Worm (Caenorhabditis elegans) whole organism, late embryonic: ENCODE results near the gene K04F1.9.

Experiments used
- C08G9.2 ChIP-seq: sonication (generic microtip); optimal IDR thresholded peaks from 2 replicates; lab custom pipeline; 2016; ENCODE audit warnings: mild to moderate bottlenecking, missing genetic modification characterization, moderate library complexity, missing compliant biosample characterization
- C38D4.7 ChIP-seq: fragments of 200-800 bp; sonication (Bioruptor generic); optimal IDR thresholded peaks from 2 replicates; lab custom pipeline; 2018; ENCODE audit warnings: mild to moderate bottlenecking, missing genetic modification characterization, moderate library complexity, missing compliant biosample characterization
- F13H6.1 ChIP-seq: sonication (generic microtip); optimal IDR thresholded peaks from 2 replicates; lab custom pipeline; 2016; ENCODE audit warnings: missing genetic modification characterization, missing compliant biosample characterization
- T23F11.4 ChIP-seq: fragments of 200-800 bp; sonication (Bioruptor generic); optimal IDR thresholded peaks from 2 replicates; lab custom pipeline; 2018; ENCODE audit warnings: mild to moderate bottlenecking, missing genetic modification characterization, missing compliant biosample characterization
- Y22D7AL.16 ChIP-seq: sonication (generic microtip); optimal IDR thresholded peaks from 2 replicates; lab custom pipeline; 2016; ENCODE audit warnings: missing genetic modification characterization, missing compliant biosample characterization
- ahr-1 ChIP-seq: sonication (generic microtip); optimal IDR thresholded peaks from 2 replicates; lab custom pipeline; 2016; ENCODE audit warnings: missing genetic modification characterization, missing compliant biosample characterization
- ceh-14 ChIP-seq: sonication (generic microtip); optimal IDR thresholded peaks from 2 replicates; lab custom pipeline; 2016; ENCODE audit warnings: missing genotype, missing genetic modification characterization, missing compliant biosample characterization
- ceh-18 ChIP-seq: sonication (generic microtip); optimal IDR thresholded peaks from 2 replicates; lab custom pipeline; 2016; ENCODE audit warnings: missing genetic modification characterization, missing compliant biosample characterization
- ceh-2 ChIP-seq: sonication (generic microtip); optimal IDR thresholded peaks from 2 replicates; lab custom pipeline; 2016; ENCODE audit warnings: missing genotype, missing genetic modification characterization, missing compliant biosample characterization
- ceh-22 ChIP-seq: sonication (generic microtip); optimal IDR thresholded peaks from 2 replicates; lab custom pipeline; 2017; ENCODE audit warnings: missing biosample characterization, missing genetic modification characterization
- ceh-24 ChIP-seq: sonication (generic microtip); optimal IDR thresholded peaks from 2 replicates; lab custom pipeline; 2016; ENCODE audit warnings: mild to moderate bottlenecking, missing genetic modification characterization, missing compliant biosample characterization
- ceh-34 ChIP-seq: sonication (generic microtip); optimal IDR thresholded peaks from 2 replicates; lab custom pipeline; 2016; ENCODE audit warnings: mild to moderate bottlenecking, missing genetic modification characterization, missing compliant biosample characterization
- ceh-6 ChIP-seq: fragments of 200-800 bp; sonication (Bioruptor generic); optimal IDR thresholded peaks from 2 replicates; lab custom pipeline; 2018; ENCODE audit warnings: mild to moderate bottlenecking, missing genetic modification characterization, missing compliant biosample characterization
- elt-2 ChIP-seq: sonication (generic microtip); optimal IDR thresholded peaks from 2 replicates; lab custom pipeline; 2016; ENCODE audit warnings: missing genetic modification reagents, missing genetic modification characterization, missing compliant biosample characterization
- elt-4 ChIP-seq: sonication (generic microtip); optimal IDR thresholded peaks from 2 replicates; lab custom pipeline; 2016; ENCODE audit warnings: missing genetic modification characterization, missing compliant biosample characterization
- eyg-1 ChIP-seq: sonication (generic microtip); optimal IDR thresholded peaks from 2 replicates; lab custom pipeline; 2016; ENCODE audit warnings: missing genotype, missing genetic modification characterization, missing compliant biosample characterization
- hlh-30 ChIP-seq: sonication (generic microtip); optimal IDR thresholded peaks from 2 replicates; lab custom pipeline; 2017; ENCODE audit warnings: antibody characterized with exemption, missing genetic modification characterization, missing compliant biosample characterization; ENCODE audit not compliant: insufficient read depth
- hlh-8 ChIP-seq: sonication (generic microtip); optimal IDR thresholded peaks from 2 replicates; lab custom pipeline; 2016; ENCODE audit warnings: missing genotype, missing genetic modification characterization, missing compliant biosample characterization
- lim-6 ChIP-seq: sonication (generic microtip); optimal IDR thresholded peaks from 2 replicates; lab custom pipeline; 2016; ENCODE audit warnings: missing genetic modification characterization, missing compliant biosample characterization
- lin-11 ChIP-seq: fragments of 200-800 bp; sonication (Bioruptor generic); optimal IDR thresholded peaks from 2 replicates; lab custom pipeline; 2018; ENCODE audit warnings: mild to moderate bottlenecking, missing genetic modification characterization, missing compliant biosample characterization
- nfya-1 ChIP-seq: sonication (generic microtip); optimal IDR thresholded peaks from 2 replicates; lab custom pipeline; 2017; ENCODE audit warnings: missing genetic modification characterization, mild to moderate bottlenecking, missing compliant biosample characterization, antibody characterized with exemption, moderate library complexity
- odd-2 ChIP-seq: sonication (generic microtip); optimal IDR thresholded peaks from 2 replicates; lab custom pipeline; 2017; ENCODE audit warnings: antibody characterized with exemption, mild to moderate bottlenecking, missing genetic modification characterization, missing compliant biosample characterization
- pax-1 ChIP-seq: fragments of 150-350 bp; optimal IDR thresholded peaks from 2 replicates; lab custom pipeline; 2014; ENCODE audit warnings: missing biosample characterization, missing genetic modification characterization
- pros-1 ChIP-seq: fragments of 150-350 bp; optimal IDR thresholded peaks from 2 replicates; lab custom pipeline; 2014; ENCODE audit warnings: missing biosample characterization, missing genetic modification reagents, missing genetic modification characterization
- sdc-2 ChIP-seq: sonication (generic microtip); optimal IDR thresholded peaks from 2 replicates; lab custom pipeline; 2016; ENCODE audit warnings: missing genotype, missing genetic modification characterization, missing compliant biosample characterization
- syd-9 ChIP-seq: sonication (generic microtip); optimal IDR thresholded peaks from 2 replicates; lab custom pipeline; 2016; ENCODE audit warnings: mild to moderate bottlenecking, missing genetic modification characterization, moderate library complexity, missing compliant biosample characterization
- tbx-2 ChIP-seq: sonication (generic microtip); optimal IDR thresholded peaks from 2 replicates; lab custom pipeline; 2016; ENCODE audit warnings: missing genetic modification characterization, missing compliant biosample characterization
- tbx-7 ChIP-seq: sonication (generic microtip); optimal IDR thresholded peaks from 2 replicates; lab custom pipeline; 2016; ENCODE audit warnings: missing genotype, missing genetic modification characterization, missing compliant biosample characterization
- unc-3 ChIP-seq, 2 experiments: fragments of 200-800 bp in 1 of 2; sonication (Bioruptor generic) in 1 of 2; sonication (generic microtip) in 1 of 2; conservative IDR thresholded peaks in 1 of 2; optimal IDR thresholded peaks in 1 of 2; 2 replicates each; pipeline versions ENCODE4 v1.3.6 to Lab custom; 2016 to 2022; ENCODE audit warnings: missing compliant biosample characterization in 2 of 2, missing genetic modification characterization in 2 of 2, missing genetic modification reagents in 1 of 2
- unc-42 ChIP-seq: sonication (generic microtip); optimal IDR thresholded peaks from 2 replicates; lab custom pipeline; 2016; ENCODE audit warnings: missing genotype, missing genetic modification characterization, missing compliant biosample characterization
- unc-55 ChIP-seq: sonication (generic microtip); optimal IDR thresholded peaks from 2 replicates; lab custom pipeline; 2017; ENCODE audit warnings: missing biosample characterization, missing genetic modification reagents, missing genetic modification characterization
- unc-86 ChIP-seq: sonication (generic microtip); optimal IDR thresholded peaks from 2 replicates; lab custom pipeline; 2016; ENCODE audit warnings: missing genetic modification characterization, missing compliant biosample characterization
- zip-5 ChIP-seq: sonication (generic microtip); optimal IDR thresholded peaks from 2 replicates; lab custom pipeline; 2016; ENCODE audit warnings: missing genetic modification characterization, missing compliant biosample characterization
- ztf-16 ChIP-seq: sonication (generic microtip); optimal IDR thresholded peaks from 2 replicates; lab custom pipeline; 2017; ENCODE audit warnings: missing genetic modification characterization, missing compliant biosample characterization

K04F1.9 gene

ce11 chrV:1678228-1678627 lies 13.2 kb downstream of the K04F1.9 start, which contains the start of gene srw-98:
TSS of gene srw-98 (minus strand) at chrV:1678328.
- TF ChIP-seq ceh-14 (no peak), ceh-18 (tag; lab: Kevin White, UChicago) (no peak), T23F11.4 (no peak), C38D4.7 (GFP tag; lab: Kevin White, UChicago) (no peak)

ce11 chrV:1680770-1681169 lies 15.7 kb downstream of the K04F1.9 start, which contains the start of gene srw-91:
TSS of gene srw-91 (minus strand) at chrV:1680870.
- TF ChIP-seq unc-55 (no peak), hlh-8 (tag; lab: Kevin White, UChicago) (no peak), unc-42 (tag; lab: Kevin White, UChicago) (no peak), tbx-7 (tag; lab: Kevin White, UChicago) (no peak), pros-1 (tag; lab: Kevin White, UChicago) (no peak), ceh-6 (GFP tag; lab: Kevin White, UChicago) (no peak), zip-5 (tag; lab: Kevin White, UChicago) (no peak), ceh-24 (tag; lab: Kevin White, UChicago) (no peak)

DNA sequence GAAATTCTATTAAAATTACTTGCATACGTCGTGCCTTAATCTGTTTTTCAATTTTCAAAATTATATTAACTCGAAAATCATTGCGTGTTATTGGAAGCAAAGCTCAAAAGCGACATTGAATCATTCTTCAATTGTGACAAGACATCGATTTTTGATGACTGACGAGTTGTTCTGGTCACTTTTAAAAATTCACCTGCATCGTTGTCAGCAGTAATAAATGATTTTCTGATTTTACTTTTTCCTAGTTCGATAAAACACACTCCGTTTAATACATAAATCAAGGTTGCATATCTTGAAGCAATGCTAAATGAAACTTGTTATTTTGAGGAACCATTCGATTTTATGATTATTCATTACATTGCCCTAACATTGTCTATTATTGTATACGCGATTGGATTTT lies 17.3 kb downstream of the K04F1.9 start, which contains the start of gene srh-3:
TSS of gene srh-3 (plus strand) at position 301 of the 400 bp plus-strand sequence.
- TF ChIP-seq tbx-2 = no peak
- no peak for TF ChIP-seq ceh-34 (tag; lab: Kevin White, UChicago)
- no peak for TF ChIP-seq elt-2
- no peak for TF ChIP-seq unc-42 (tag; lab: Kevin White, UChicago)
- no peak for TF ChIP-seq unc-86
- no peak for TF ChIP-seq elt-4
- no peak for TF ChIP-seq Y22D7AL.16 (tag; lab: Kevin White, UChicago)
- TF ChIP-seq odd-2 (tag; lab: Kevin White, UChicago) = no peak
- no peak for TF ChIP-seq ceh-22
- no peak for TF ChIP-seq lim-6 (tag; lab: Kevin White, UChicago)
- TF ChIP-seq ceh-2 (tag; lab: Kevin White, UChicago) = no peak
- no peak for TF ChIP-seq C08G9.2 (tag; lab: Kevin White, UChicago)
- no peak for TF ChIP-seq unc-55
- no peak for TF ChIP-seq C38D4.7 (GFP tag; lab: Kevin White, UChicago)
- TF ChIP-seq F13H6.1 (tag; lab: Kevin White, UChicago) = no peak
- no peak for TF ChIP-seq pax-1 (tag; lab: Kevin White, UChicago)
- TF ChIP-seq unc-3 (GFP tag; conservative IDR thresholded peaks at IDR 0.05; lab: Robert Waterston, UW) = no peak
- no peak for TF ChIP-seq unc-3 (tag; optimal IDR thresholded peaks at IDR 0.05; lab: Kevin White, UChicago)
- no peak for TF ChIP-seq syd-9 (tag; lab: Kevin White, UChicago)

DNA sequence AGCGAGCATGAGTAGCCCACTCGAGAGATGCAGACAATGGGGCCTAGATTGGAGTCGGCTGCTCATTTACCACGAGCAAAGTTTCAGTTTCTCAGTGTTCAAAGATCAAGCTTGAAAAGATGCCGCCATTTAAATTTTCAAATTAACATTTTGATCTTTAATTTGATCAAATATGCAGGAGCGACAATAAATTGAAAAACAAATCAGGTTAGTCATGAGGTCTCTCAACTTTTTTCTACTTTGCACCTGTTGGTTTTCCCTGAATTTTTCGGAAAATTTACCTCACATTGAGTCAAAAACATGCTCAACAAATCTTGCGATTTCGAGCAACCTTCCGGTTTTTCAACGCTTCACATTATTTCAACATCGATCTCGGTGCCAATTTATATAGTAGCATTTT lies 20.3 kb downstream of the K04F1.9 start, which contains the start of gene srh-5:
TSS of gene srh-5 (plus strand) at position 301 of the 400 bp plus-strand sequence.
- no peak for TF ChIP-seq zip-5 (tag; lab: Kevin White, UChicago)
- no peak for TF ChIP-seq eyg-1
- TF ChIP-seq hlh-8 (tag; lab: Kevin White, UChicago) = no peak
- TF ChIP-seq nfya-1 (tag; lab: Kevin White, UChicago) = no peak
- no peak for TF ChIP-seq lin-11 (tag; lab: Kevin White, UChicago)
- TF ChIP-seq ceh-14 = no peak
- TF ChIP-seq hlh-30 (tag; lab: Kevin White, UChicago) = no peak
- TF ChIP-seq ztf-16 (tag; lab: Kevin White, UChicago) = no peak
- no peak for TF ChIP-seq C08G9.2 (tag; lab: Kevin White, UChicago)
- no peak for TF ChIP-seq pax-1 (tag; lab: Kevin White, UChicago)
- no peak for TF ChIP-seq unc-3 (GFP tag; conservative IDR thresholded peaks at IDR 0.05; lab: Robert Waterston, UW)
- no peak for TF ChIP-seq unc-3 (tag; optimal IDR thresholded peaks at IDR 0.05; lab: Kevin White, UChicago)
- no peak for TF ChIP-seq sdc-2 (tag; lab: Kevin White, UChicago)
- no peak for TF ChIP-seq tbx-2
- TF ChIP-seq ahr-1 (tag; lab: Kevin White, UChicago) = no peak
- no peak for TF ChIP-seq ceh-22
